Worm (Caenorhabditis elegans) whole organism, L1 larva: Measurements from ENCODE around the gene gst-22.

Source experiments
- C04F5.9 ChIP-seq: sonication (generic microtip); optimal IDR thresholded peaks from 2 replicates; lab custom pipeline; 2016; ENCODE audit warnings: missing genetic modification characterization, missing compliant biosample characterization
- C16A3.4 ChIP-seq: fragments of 150-350 bp; optimal IDR thresholded peaks from 2 replicates; lab custom pipeline; 2014; ENCODE audit warnings: missing biosample characterization, missing genetic modification characterization
- Y116A8C.19 ChIP-seq: sonication (generic microtip); optimal IDR thresholded peaks from 2 replicates; lab custom pipeline; 2016; ENCODE audit warnings: missing compliant biosample characterization, missing genetic modification characterization, borderline replicate concordance
- alr-1 ChIP-seq: fragments of 200-800 bp; sonication (Bioruptor generic); optimal IDR thresholded peaks from 2 replicates; lab custom pipeline; 2018; ENCODE audit warnings: borderline replicate concordance, mild to moderate bottlenecking, missing genetic modification characterization, missing compliant biosample characterization
- aly-2 ChIP-seq: fragments of 150-350 bp; optimal IDR thresholded peaks from 2 replicates; lab custom pipeline; 2014; ENCODE audit warnings: missing biosample characterization, missing genetic modification characterization
- ama-1 ChIP-seq: fragments of 150-350 bp; optimal IDR thresholded peaks from 2 replicates; lab custom pipeline; 2014
- ceh-8 ChIP-seq: fragments of 200-800 bp; sonication (Bioruptor generic); optimal IDR thresholded peaks from 2 replicates; lab custom pipeline; 2018; ENCODE audit warnings: mild to moderate bottlenecking, missing genetic modification characterization, moderate library complexity, missing compliant biosample characterization
- ceh-82 ChIP-seq, 3 experiments: fragments of 150-350 bp in 1 of 3; sonication (generic microtip) in 2 of 3; optimal IDR thresholded peaks; 2 replicates each; lab custom pipeline; 2014 to 2017; ENCODE audit warnings: missing biosample characterization in 3 of 3, missing genetic modification characterization in 3 of 3
- dpl-1 ChIP-seq, 3 experiments: fragments of 150-350 bp in 2 of 3; sonication (generic microtip) in 1 of 3; optimal IDR thresholded peaks; 2 replicates each; lab custom pipeline; 2014 to 2017; ENCODE audit warnings: missing biosample characterization in 3 of 3, missing genetic modification characterization in 3 of 3, missing genetic modification reagents in 3 of 3
- dsc-1 ChIP-seq: sonication (generic microtip); optimal IDR thresholded peaks from 2 replicates; lab custom pipeline; 2016; ENCODE audit warnings: mild to moderate bottlenecking, missing genetic modification characterization, missing compliant biosample characterization
- egl-13 ChIP-seq: sonication (generic microtip); optimal IDR thresholded peaks from 2 replicates; lab custom pipeline; 2016; ENCODE audit warnings: missing genotype, missing genetic modification reagents, missing genetic modification characterization, missing compliant biosample characterization
- elt-2 ChIP-seq: sonication (generic microtip); optimal IDR thresholded peaks from 2 replicates; lab custom pipeline; 2016; ENCODE audit warnings: missing genetic modification characterization, mild to moderate bottlenecking, inconsistent platforms, missing compliant biosample characterization, missing genetic modification reagents
- elt-3 ChIP-seq, 6 experiments: fragments of 150-350 bp in 1 of 6; sonication (generic microtip); optimal IDR thresholded peaks; 2 replicates each; lab custom pipeline; 2017 to 2018; ENCODE audit warnings: missing biosample characterization in 6 of 6, missing genetic modification characterization in 6 of 6, inconsistent platforms in 1 of 6
- ets-5 ChIP-seq: fragments of 200-800 bp; sonication (Bioruptor generic); IDR thresholded peaks from 2 replicates; pipeline ENCODE4 v1.3.6; 2022; ENCODE audit warnings: missing genetic modification characterization, missing compliant biosample characterization
- fkh-4 ChIP-seq: sonication (generic microtip); optimal IDR thresholded peaks from 2 replicates; lab custom pipeline; 2016; ENCODE audit warnings: missing compliant biosample characterization, missing genetic modification characterization, borderline replicate concordance
- hlh-17 ChIP-seq: fragments of 200-800 bp; sonication (Bioruptor generic); optimal IDR thresholded peaks from 2 replicates; lab custom pipeline; 2018; ENCODE audit warnings: missing genetic modification characterization, mild to moderate bottlenecking, missing compliant biosample characterization, moderate library complexity, borderline replicate concordance
- hlh-4 ChIP-seq: sonication (generic microtip); optimal IDR thresholded peaks from 2 replicates; lab custom pipeline; 2016; ENCODE audit warnings: mild to moderate bottlenecking, missing genetic modification characterization, missing compliant biosample characterization
- irx-1 ChIP-seq: sonication (generic microtip); optimal IDR thresholded peaks from 2 replicates; lab custom pipeline; 2016; ENCODE audit warnings: missing genetic modification characterization, missing compliant biosample characterization
- jun-1 ChIP-seq: fragments of 150-350 bp; optimal IDR thresholded peaks from 2 replicates; lab custom pipeline; 2014; ENCODE audit warnings: missing biosample characterization, missing genetic modification reagents, missing genetic modification characterization
- lin-14 ChIP-seq: fragments of 200-800 bp; sonication (Bioruptor generic); optimal IDR thresholded peaks from 2 replicates; lab custom pipeline; 2018; ENCODE audit warnings: mild to moderate bottlenecking, missing genetic modification characterization, moderate library complexity, missing compliant biosample characterization
- mab-9 ChIP-seq: fragments of 200-800 bp; sonication (Bioruptor generic); IDR thresholded peaks from 2 replicates; pipeline ENCODE4 v1.3.6; 2022; ENCODE audit warnings: missing genetic modification reagents, missing genetic modification characterization, missing compliant biosample characterization
- mdl-1 ChIP-seq, 2 experiments: fragments of 150-350 bp; optimal IDR thresholded peaks; 2 replicates each; lab custom pipeline; 2014 to 2017; ENCODE audit warnings: missing biosample characterization in 2 of 2, missing genetic modification characterization in 2 of 2, inconsistent platforms in 1 of 2
- mef-2 ChIP-seq: fragments of 150-350 bp; optimal IDR thresholded peaks from 2 replicates; lab custom pipeline; 2014; ENCODE audit warnings: missing biosample characterization, missing genetic modification characterization
- mep-1 ChIP-seq: fragments of 150-350 bp; optimal IDR thresholded peaks from 2 replicates; lab custom pipeline; 2014; ENCODE audit warnings: missing biosample characterization, missing genetic modification characterization
- nhr-12 ChIP-seq: sonication (generic microtip); optimal IDR thresholded peaks from 2 replicates; lab custom pipeline; 2017; ENCODE audit warnings: missing biosample characterization, missing genetic modification characterization
- nhr-47 ChIP-seq: sonication (generic microtip); optimal IDR thresholded peaks from 2 replicates; lab custom pipeline; 2016; ENCODE audit warnings: mild to moderate bottlenecking, missing genetic modification characterization, moderate library complexity, missing compliant biosample characterization
- nhr-77 ChIP-seq: fragments of 150-350 bp; optimal IDR thresholded peaks from 2 replicates; lab custom pipeline; 2014; ENCODE audit warnings: missing biosample characterization, missing genetic modification characterization
- nhr-84 ChIP-seq: sonication (generic microtip); optimal IDR thresholded peaks from 2 replicates; lab custom pipeline; 2017; ENCODE audit warnings: missing biosample characterization, missing genetic modification characterization
- nhr-85 ChIP-seq: sonication (generic microtip); peaks from one replicate; lab custom pipeline; 2016; ENCODE audit warnings: missing genetic modification characterization, inconsistent platforms, missing compliant biosample characterization
- pax-3 ChIP-seq: fragments of 200-800 bp; sonication (Bioruptor generic); optimal IDR thresholded peaks from 2 replicates; lab custom pipeline; 2018; ENCODE audit warnings: mild to moderate bottlenecking, missing genetic modification characterization, moderate library complexity, missing compliant biosample characterization
- snu-23 ChIP-seq: sonication (generic microtip); optimal IDR thresholded peaks from 2 replicates; lab custom pipeline; 2016; ENCODE audit warnings: missing genetic modification characterization, missing compliant biosample characterization
- sox-4 ChIP-seq: sonication (generic microtip); optimal IDR thresholded peaks from 2 replicates; lab custom pipeline; 2016; ENCODE audit warnings: missing genetic modification characterization, missing compliant biosample characterization
- sptf-1 ChIP-seq: fragments of 150-350 bp; optimal IDR thresholded peaks from 2 replicates; lab custom pipeline; 2014; ENCODE audit warnings: missing biosample characterization, missing genetic modification characterization
- sup-37 ChIP-seq: fragments of 200-800 bp; sonication (Bioruptor generic); optimal IDR thresholded peaks from 2 replicates; lab custom pipeline; 2018; ENCODE audit warnings: mild to moderate bottlenecking, missing genetic modification characterization, missing compliant biosample characterization
- unc-130 ChIP-seq: fragments of 150-350 bp; optimal IDR thresholded peaks from 2 replicates; lab custom pipeline; 2017; ENCODE audit warnings: missing biosample characterization, missing genetic modification characterization, inconsistent platforms
- unc-30 ChIP-seq: sonication (generic microtip); optimal IDR thresholded peaks from 2 replicates; lab custom pipeline; 2017; ENCODE audit warnings: missing biosample characterization, missing genetic modification characterization
- unc-98 ChIP-seq: fragments of 200-800 bp; sonication (Bioruptor generic); IDR thresholded peaks from 2 replicates; pipeline ENCODE4 v1.3.6; 2022; ENCODE audit warnings: missing genetic modification characterization, missing compliant biosample characterization
- zip-4 ChIP-seq: fragments of 200-800 bp; sonication (Bioruptor generic); optimal IDR thresholded peaks from 2 replicates; lab custom pipeline; 2018; ENCODE audit warnings: mild to moderate bottlenecking, missing genetic modification characterization, moderate library complexity, missing compliant biosample characterization
- ztf-11 ChIP-seq, 2 experiments: sonication (generic microtip); optimal IDR thresholded peaks; 2 replicates each; lab custom pipeline; 2016 to 2017; ENCODE audit warnings: missing genetic modification characterization in 2 of 2, missing biosample characterization in 1 of 2, missing compliant biosample characterization in 1 of 2

gst-22 gene

DNA sequence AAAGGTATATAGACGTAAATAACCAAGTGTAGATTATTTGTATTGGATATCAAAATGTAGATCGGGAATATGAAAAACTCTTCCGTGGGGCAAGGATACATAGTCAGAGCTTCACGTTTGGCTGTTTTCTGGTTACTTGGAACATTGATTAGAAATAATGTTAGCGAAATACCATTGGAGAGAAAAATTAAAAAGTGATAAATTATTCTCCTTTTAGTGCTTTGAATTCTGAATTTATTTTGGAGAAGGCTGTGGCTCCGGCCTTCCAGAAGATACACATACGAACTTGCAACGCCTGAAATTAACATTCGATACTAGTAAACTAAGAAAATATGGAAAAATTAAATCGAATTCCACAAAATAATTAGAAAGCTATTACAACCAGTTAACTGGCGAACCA lies 3.6 kb upstream of the gst-22 start, which contains the start of gene srh-98:
srh-98 (minus strand) TSS at position 101 of the 400 bp plus-strand sequence.
- no peak for TF ChIP-seq elt-2 (tag; lab: Kevin White, UChicago)

- TF ChIP-seq aly-2 (no peak), elt-3 (tag; optimal IDR thresholded peaks at IDR 0.05; lab: Kevin White, UChicago) (no peak), dpl-1 (GFP tag; optimal IDR thresholded peaks at IDR 0.05; lab: Kevin White, UChicago) (no peak), nhr-47 (tag; lab: Kevin White, UChicago) (no peak), unc-98 (GFP tag; lab: Robert Waterston, UW) (no peak), sptf-1 (no peak), hlh-17 (no peak)
Measured at ce11 chrV:16235135-16235534, 3.1 kb upstream of the gst-22 start, which contains the start of gene F21H7.3. Gene F21H7.3, minus strand, starts transcription at chrV:16235235.

DNA sequence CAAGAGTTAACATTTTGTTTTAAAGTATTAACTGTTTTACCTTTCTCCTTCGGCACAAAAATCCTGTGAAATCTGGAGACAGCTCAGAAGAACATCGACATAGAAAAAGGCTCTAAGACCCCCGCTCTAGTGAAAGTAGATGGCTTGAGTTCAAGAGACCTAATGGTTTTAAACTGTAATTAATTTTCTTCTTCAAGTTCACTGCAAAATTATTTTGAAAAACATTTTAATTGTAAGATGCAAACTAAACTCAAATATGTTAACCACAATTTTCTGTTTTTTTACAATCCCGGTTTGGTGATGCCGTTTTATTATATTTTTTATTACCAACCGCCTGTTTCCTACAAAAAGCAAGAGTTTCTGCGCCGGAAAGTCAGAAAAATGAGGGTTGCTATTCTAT lies 1.5 kb upstream of the gst-22 start, which contains the start of gene clec-233:
clec-233 (plus strand) TSS at position 301 of the 400 bp plus-strand sequence.
- no peak for TF ChIP-seq mab-9 (GFP tag; lab: Robert Waterston, UW)
- TF ChIP-seq Y116A8C.19 (tag; lab: Kevin White, UChicago), result no peak
- TF ChIP-seq ceh-8 (GFP tag; lab: Kevin White, UChicago), result no peak
- TF ChIP-seq mdl-1 (tag; optimal IDR thresholded peaks at IDR 0.05; lab: Kevin White, UChicago), result no peak
- TF ChIP-seq hlh-4 (tag; lab: Kevin White, UChicago), result no peak
- TF ChIP-seq sptf-1, result no peak
- TF ChIP-seq C04F5.9, result no peak
- no peak for TF ChIP-seq irx-1 (tag; lab: Kevin White, UChicago)
- no peak for TF ChIP-seq C16A3.4
- no peak for TF ChIP-seq ceh-82 (tag; optimal IDR thresholded peaks at IDR 0.05; lab: Kevin White, UChicago)
- no peak for TF ChIP-seq elt-3 (tag; optimal IDR thresholded peaks at IDR 0.05; lab: Kevin White, UChicago)
- TF ChIP-seq nhr-12 (tag; lab: Kevin White, UChicago), result no peak
- TF ChIP-seq nhr-47 (tag; lab: Kevin White, UChicago), result no peak
- no peak for TF ChIP-seq zip-4 (GFP tag; lab: Kevin White, UChicago)
- no peak for TF ChIP-seq mef-2 (tag; lab: Kevin White, UChicago)
- TF ChIP-seq jun-1 (tag; lab: Kevin White, UChicago), result no peak
- TF ChIP-seq egl-13 (tag; lab: Kevin White, UChicago), result no peak
- no peak for TF ChIP-seq snu-23 (GFP tag; lab: Kevin White, UChicago)
- TF ChIP-seq pax-3 (tag; lab: Kevin White, UChicago), result no peak

- TF ChIP-seq elt-3 (tag; optimal IDR thresholded peaks at IDR 0.05; lab: Kevin White, UChicago), result peak in 1 of 6 experiments; percentile 18
- TF ChIP-seq ets-5 (GFP tag; lab: Robert Waterston, UW), result no peak
- TF ChIP-seq sup-37, result no peak
Measured at ce11 chrV:16229896-16230295, 2.2 kb downstream of the gst-22 start, which contains the start of the genes F21H7.2 and F21H7.12. Gene F21H7.2, minus strand, starts transcription at chrV:16229996. Gene F21H7.12, plus strand, starts transcription at chrV:16230165.

DNA sequence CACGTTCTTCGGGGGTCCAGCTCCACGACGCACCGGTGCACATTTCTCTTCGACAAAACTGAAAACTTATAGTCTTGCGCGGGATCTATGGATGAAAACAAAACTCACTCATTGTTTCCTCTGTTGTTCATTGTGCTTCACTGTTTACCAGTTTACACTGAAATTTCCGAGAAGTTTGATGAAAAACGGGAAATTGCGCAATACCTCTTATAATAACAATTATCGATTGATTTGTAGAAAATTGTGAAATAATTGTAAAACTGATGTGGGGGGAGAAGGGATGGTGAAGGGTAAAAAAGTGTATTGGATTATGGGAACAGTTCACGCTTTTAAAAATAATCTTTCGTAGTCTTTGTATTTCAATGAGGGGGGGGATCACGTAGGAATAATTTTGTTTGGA lies 2.6 kb downstream of the gst-22 start:
- TF ChIP-seq hlh-4 (tag; lab: Kevin White, UChicago) (no peak), dsc-1 (tag; lab: Kevin White, UChicago) (no peak), nhr-84 (tag; lab: Kevin White, UChicago) (no peak), unc-30 (no peak), ztf-11 (tag; optimal IDR thresholded peaks at IDR 0.05; lab: Kevin White, UChicago) (no peak), hlh-17 (no peak), alr-1 (tag; lab: Kevin White, UChicago) (no peak), nhr-85 (tag; lab: Kevin White, UChicago) (no peak), nhr-12 (tag; lab: Kevin White, UChicago) (no peak), nhr-77 (tag; lab: Kevin White, UChicago) (no peak), unc-130 (tag; lab: Kevin White, UChicago) (no peak), ceh-8 (GFP tag; lab: Kevin White, UChicago) (no peak), lin-14 (GFP tag; lab: Kevin White, UChicago) (no peak), ama-1 (lab: Kevin White, UChicago) (no peak), ets-5 (GFP tag; lab: Robert Waterston, UW) (no peak), fkh-4 (tag; lab: Kevin White, UChicago) (no peak), sox-4 (tag; lab: Kevin White, UChicago) (no peak), mep-1 (tag; lab: Kevin White, UChicago) (no peak)
